Worm (Caenorhabditis elegans): Measurements from ENCODE around the gene C27F2.9.
"Not testable (repeated sequence)": the region's sequence is repeated elsewhere in the genome, so short reads cannot be mapped to it uniquely, and the experiment has no call there.

The C27F2.9 gene

DNA sequence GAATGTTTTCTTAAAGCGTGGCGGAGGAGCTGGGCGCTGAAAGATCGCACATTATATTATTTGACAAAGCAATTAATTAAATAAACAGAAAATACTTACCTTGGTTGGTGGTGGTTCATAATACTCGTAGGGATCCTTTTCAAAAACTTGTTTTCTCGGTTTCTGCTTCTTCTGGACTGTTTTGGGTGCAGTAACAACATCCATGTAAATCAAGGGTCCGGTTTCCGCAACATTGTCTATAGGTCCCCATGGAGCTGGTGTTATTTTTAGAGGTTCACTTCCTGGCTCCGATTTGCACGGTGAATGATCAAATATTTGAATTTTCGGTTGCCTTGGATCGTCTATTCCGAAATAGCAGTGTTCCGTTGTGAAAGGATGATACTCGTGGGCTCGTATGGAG lies 38.7 kb downstream of the C27F2.9 start:
- no peak for TF ChIP-seq ceh-83 (GFP tag; optimal IDR thresholded peaks at IDR 0.05)
- TF ChIP-seq zip-8 (tag; optimal IDR thresholded peaks at IDR 0.05) = no peak
- no peak for TF ChIP-seq tbx-8 (GFP tag; optimal IDR thresholded peaks at IDR 0.05)

- TF ChIP-seq sem-2 (GFP tag; optimal IDR thresholded peaks at IDR 0.05); hlh-1 (tag; optimal IDR thresholded peaks at IDR 0.05); nhr-12 (tag; optimal IDR thresholded peaks at IDR 0.05): not testable (repeated sequence)
Observed at ce11 chrIII:4922020-4922419, 40.8 kb downstream of the C27F2.9 start, which contains the start of gene mmab-1. mmab-1 (minus strand) TSS chrIII:4922114.

DNA sequence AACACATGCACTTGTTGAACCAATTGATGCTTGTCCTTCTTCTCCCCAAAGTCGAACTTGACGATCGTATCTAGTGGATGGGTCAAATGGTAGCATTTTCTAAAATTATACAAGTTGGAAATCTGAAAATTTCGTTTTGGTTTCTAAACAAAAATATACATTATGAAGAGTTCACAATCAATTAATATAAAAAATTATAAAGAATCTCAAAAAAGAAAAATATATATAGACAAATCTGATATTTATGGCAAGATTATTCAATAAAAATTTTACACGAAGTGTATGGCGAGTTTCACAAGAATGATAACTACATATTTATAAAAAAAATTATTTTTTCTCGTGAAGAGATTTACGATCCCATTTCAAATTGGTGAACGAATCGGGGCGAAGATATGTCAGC lies 42.6 kb downstream of the C27F2.9 start, which contains the start of gene ula-1:
ula-1 (minus strand) TSS at position 101 of the 400 bp plus-strand sequence.
- TF ChIP-seq ceh-83 (GFP tag; optimal IDR thresholded peaks at IDR 0.05) (no peak), nhr-2 (tag; optimal IDR thresholded peaks at IDR 0.05) (no peak), ces-1 (GFP tag; optimal IDR thresholded peaks at IDR 0.05) (no peak), hlh-1 (tag; optimal IDR thresholded peaks at IDR 0.05) (no peak), pha-4 (tag; optimal IDR thresholded peaks at IDR 0.05) (no peak), tbx-8 (GFP tag; optimal IDR thresholded peaks at IDR 0.05) (no peak), mls-2 (tag; optimal IDR thresholded peaks at IDR 0.05) (no peak), lsy-2 (tag; optimal IDR thresholded peaks at IDR 0.05) (no peak)

DNA sequence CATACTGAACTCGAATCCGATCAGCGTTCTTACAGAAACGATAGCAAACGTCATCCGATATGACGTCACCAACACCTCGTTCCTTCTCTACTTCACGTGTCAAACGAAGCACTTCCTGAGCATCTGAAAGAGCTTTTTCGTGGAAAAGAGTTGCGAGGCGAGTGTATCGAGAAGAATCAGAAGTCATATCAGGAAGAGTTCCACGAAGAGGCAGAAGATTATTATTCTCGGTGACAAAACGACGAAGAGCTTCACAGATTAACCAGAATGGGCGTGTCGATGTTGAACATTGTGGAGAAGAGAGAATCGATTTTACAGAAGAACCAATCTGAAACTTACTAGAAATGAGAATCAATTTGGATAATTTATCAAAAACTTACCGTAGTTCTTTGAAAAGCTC lies 43.9 kb downstream of the C27F2.9 start:
- no peak for TF ChIP-seq nhr-237 (tag; optimal IDR thresholded peaks at IDR 0.05)
- TF ChIP-seq bed-3 (GFP tag; optimal IDR thresholded peaks at IDR 0.05) = no peak
- no peak for TF ChIP-seq ceh-83 (GFP tag; optimal IDR thresholded peaks at IDR 0.05)
- no peak for TF ChIP-seq ham-2 (GFP tag; optimal IDR thresholded peaks at IDR 0.05)
- no peak for TF ChIP-seq unc-62 (GFP tag; optimal IDR thresholded peaks at IDR 0.05)
- no peak for TF ChIP-seq snpc-4 (tag; optimal IDR thresholded peaks at IDR 0.05)
- TF ChIP-seq mab-5 (tag; optimal IDR thresholded peaks at IDR 0.05) = no peak
- no peak for TF ChIP-seq blmp-1 (tag; optimal IDR thresholded peaks at IDR 0.05)
- no peak for TF ChIP-seq ceh-43 (GFP tag; optimal IDR thresholded peaks at IDR 0.05)
- no peak for TF ChIP-seq lsy-2 (tag; optimal IDR thresholded peaks at IDR 0.05)
- no peak for TF ChIP-seq sem-2 (GFP tag; optimal IDR thresholded peaks at IDR 0.05)
- no peak for TF ChIP-seq tbx-8 (GFP tag; optimal IDR thresholded peaks at IDR 0.05)
- TF ChIP-seq mep-1 (tag; optimal IDR thresholded peaks at IDR 0.05) = no peak
- TF ChIP-seq drap-1 (GFP tag; optimal IDR thresholded peaks at IDR 0.05) = no peak
- TF ChIP-seq nhr-12 (tag; optimal IDR thresholded peaks at IDR 0.05) = no peak
- TF ChIP-seq flh-1 (GFP tag; optimal IDR thresholded peaks at IDR 0.05) = no peak
- no peak for TF ChIP-seq sptf-1 (tag; optimal IDR thresholded peaks at IDR 0.05)
- no peak for TF ChIP-seq nhr-2 (tag; optimal IDR thresholded peaks at IDR 0.05)
- no peak for TF ChIP-seq mls-2 (tag; optimal IDR thresholded peaks at IDR 0.05)

DNA sequence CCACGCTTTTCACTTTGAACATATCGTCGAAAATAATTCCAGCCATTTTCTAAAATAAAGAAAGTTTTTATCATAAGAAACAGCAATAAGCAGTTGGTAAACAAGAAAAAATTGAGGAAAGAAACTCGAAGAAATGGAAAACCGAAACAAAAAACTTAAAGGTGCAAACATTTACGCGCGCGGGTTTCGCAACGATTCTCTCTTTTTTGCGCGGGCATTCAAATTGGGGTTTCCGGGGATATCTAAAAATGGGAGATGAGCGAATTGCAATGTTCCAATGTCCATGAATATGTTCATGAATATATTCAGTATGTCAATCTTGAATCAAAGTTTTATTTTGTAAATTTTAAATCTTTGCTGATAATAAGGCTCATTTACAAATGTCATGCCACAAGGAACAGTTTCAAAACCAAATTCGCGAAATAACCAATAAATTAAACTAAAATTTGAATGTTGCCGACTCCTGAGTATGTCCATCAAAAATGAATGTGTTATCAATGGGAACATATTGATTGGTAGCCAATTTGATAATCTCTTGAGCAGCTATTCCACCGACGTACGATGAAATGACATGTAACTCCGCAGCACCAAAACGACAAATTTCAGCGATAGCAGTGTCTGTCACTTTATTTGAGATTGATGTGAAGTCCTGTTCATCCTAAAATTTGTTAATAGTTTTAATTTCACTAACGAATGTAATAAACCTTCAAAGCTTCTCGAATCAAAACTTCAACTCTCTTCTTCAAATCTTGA lies 44.7 kb downstream of the C27F2.9 start, which contains the start of gene rpb-8:
rpb-8 (minus strand) TSS at position 49 of the 753 bp plus-strand sequence.
- peak; percentile 55 for TF ChIP-seq mep-1 (tag; optimal IDR thresholded peaks at IDR 0.05)
- TF ChIP-seq lsy-2 (tag; optimal IDR thresholded peaks at IDR 0.05) = peak; percentile 67
- TF ChIP-seq hlh-1 (tag; optimal IDR thresholded peaks at IDR 0.05) = no peak
- TF ChIP-seq ceh-43 (GFP tag; optimal IDR thresholded peaks at IDR 0.05) = no peak
- no peak for TF ChIP-seq M03D4.4 (tag; optimal IDR thresholded peaks at IDR 0.05)
- TF ChIP-seq lin-32 (GFP tag; optimal IDR thresholded peaks at IDR 0.05) = no peak
- no peak for TF ChIP-seq nhr-2 (tag; optimal IDR thresholded peaks at IDR 0.05)
- TF ChIP-seq sem-2 (GFP tag; optimal IDR thresholded peaks at IDR 0.05) = no peak
- TF ChIP-seq ceh-39 (tag; optimal IDR thresholded peaks at IDR 0.05) = no peak
- TF ChIP-seq nhr-28 (tag; optimal IDR thresholded peaks at IDR 0.05) = no peak
- peak; percentile 13 for TF ChIP-seq nhr-237 (tag; optimal IDR thresholded peaks at IDR 0.05)
- no peak for TF ChIP-seq nhr-76 (tag; optimal IDR thresholded peaks at IDR 0.05)
- no peak for TF ChIP-seq sptf-1 (tag; optimal IDR thresholded peaks at IDR 0.05)
- no peak for TF ChIP-seq unc-62 (GFP tag; optimal IDR thresholded peaks at IDR 0.05)
- peak; percentile 61 for TF ChIP-seq unc-120 (tag; optimal IDR thresholded peaks at IDR 0.05; ENCODE audit: poor library complexity, severe bottlenecking)

Data from whole organism, mixed stage, embryonic.